Worm (Caenorhabditis elegans) whole organism, young adult: ENCODE measurements around the gene T28A8.8.
A peak's percentile ranks its signal among the peaks of the same experiment; 100 is the strongest.

Source experiments
- B0019.2 ChIP-seq: fragments of 200-800 bp; sonication (Bioruptor generic); conservative IDR thresholded peaks from 2 replicates; pipeline ENCODE4 v1.3.6; 2022; ENCODE audit warnings: missing genetic modification reagents, missing genetic modification characterization, missing compliant biosample characterization
- C06A6.2 ChIP-seq: fragments of 200-800 bp; sonication (Bioruptor generic); conservative IDR thresholded peaks from 2 replicates; pipeline ENCODE4 v1.3.6; 2022; ENCODE audit warnings: missing genetic modification characterization, missing compliant biosample characterization
- C17E4.6 ChIP-seq: fragments of 200-800 bp; sonication (Bioruptor generic); IDR thresholded peaks from 2 replicates; pipeline ENCODE4 v1.3.6; 2022; ENCODE audit warnings: missing genetic modification reagents, missing genetic modification characterization, missing compliant biosample characterization
- D2030.7 ChIP-seq: fragments of 200-800 bp; sonication (Bioruptor generic); IDR thresholded peaks from 2 replicates; pipeline ENCODE4 v1.3.6; 2022; ENCODE audit warnings: missing genetic modification reagents, missing genetic modification characterization, missing compliant biosample characterization
- F10E7.11 ChIP-seq: sonication (generic microtip); optimal IDR thresholded peaks from 2 replicates; lab custom pipeline; 2017; ENCODE audit warnings: mild to moderate bottlenecking, missing genetic modification characterization, moderate library complexity, missing compliant biosample characterization
- F22D6.2 ChIP-seq: sonication (generic microtip); optimal IDR thresholded peaks from 2 replicates; lab custom pipeline; 2016; ENCODE audit warnings: mild to moderate bottlenecking, missing genetic modification characterization, missing compliant biosample characterization
- F37B4.10 ChIP-seq: fragments of 200-800 bp; sonication (Bioruptor generic); IDR thresholded peaks from 2 replicates; pipeline ENCODE4 v1.3.6; 2022; ENCODE audit warnings: missing genetic modification characterization, missing compliant biosample characterization
- F49E8.2 ChIP-seq: sonication (generic microtip); optimal IDR thresholded peaks from 3 replicates; lab custom pipeline; 2017; ENCODE audit warnings: missing genetic modification characterization, mild to moderate bottlenecking, missing compliant biosample characterization, antibody characterized with exemption, moderate library complexity; ENCODE audit not compliant: insufficient read depth
- F57C9.4 ChIP-seq: sonication (generic microtip); optimal IDR thresholded peaks from 2 replicates; lab custom pipeline; 2017; ENCODE audit warnings: mild to moderate bottlenecking, missing genetic modification characterization, missing compliant biosample characterization
- K11D2.4 ChIP-seq: fragments of 200-800 bp; sonication (Bioruptor generic); IDR thresholded peaks from 2 replicates; pipeline ENCODE4 v1.3.6; 2022; ENCODE audit warnings: missing genetic modification reagents, missing genetic modification characterization, missing compliant biosample characterization
- K12H6.12 ChIP-seq: fragments of 200-800 bp; sonication (Bioruptor generic); optimal IDR thresholded peaks from 2 replicates; lab custom pipeline; 2018; ENCODE audit warnings: mild to moderate bottlenecking, missing genetic modification characterization, missing compliant biosample characterization
- Y67H2A.10 ChIP-seq: fragments of 200-800 bp; sonication (Bioruptor generic); conservative IDR thresholded peaks from 2 replicates; pipeline ENCODE4 v1.3.6; 2022; ENCODE audit warnings: missing genetic modification reagents, missing genetic modification characterization, missing compliant biosample characterization
- Y79H2A.3 ChIP-seq: fragments of 200-800 bp; sonication (Bioruptor generic); conservative IDR thresholded peaks from 2 replicates; pipeline ENCODE4 v1.3.6; 2022; ENCODE audit warnings: missing genetic modification reagents, missing genetic modification characterization, missing compliant biosample characterization
- ZK185.1 ChIP-seq: sonication (generic microtip); optimal IDR thresholded peaks from 2 replicates; lab custom pipeline; 2016; ENCODE audit warnings: mild to moderate bottlenecking, missing genetic modification characterization, missing compliant biosample characterization; ENCODE audit not compliant: poor library complexity, severe bottlenecking
- akir-1 ChIP-seq: fragments of 200-800 bp; sonication (Bioruptor generic); optimal IDR thresholded peaks from 2 replicates; lab custom pipeline; 2018; ENCODE audit warnings: mild to moderate bottlenecking, missing genetic modification characterization, moderate library complexity, missing compliant biosample characterization
- aptf-3 ChIP-seq: fragments of 200-800 bp; sonication (Bioruptor generic); IDR thresholded peaks from 2 replicates; pipeline ENCODE4 v1.3.6; 2022; ENCODE audit warnings: missing genetic modification characterization, missing compliant biosample characterization
- atf-7 ChIP-seq: sonication (generic microtip); optimal IDR thresholded peaks from 2 replicates; lab custom pipeline; 2017; ENCODE audit warnings: mild to moderate bottlenecking, missing genetic modification characterization, missing compliant biosample characterization
- attf-3 ChIP-seq: fragments of 200-800 bp; sonication (Bioruptor generic); conservative IDR thresholded peaks from 2 replicates; pipeline ENCODE4 v1.3.6; 2022; ENCODE audit warnings: missing genetic modification reagents, missing genetic modification characterization, missing compliant biosample characterization
- bed-1 ChIP-seq: fragments of 200-800 bp; sonication (Bioruptor generic); IDR thresholded peaks from 2 replicates; pipeline ENCODE4 v1.3.6; 2022; ENCODE audit warnings: missing genetic modification reagents, missing genetic modification characterization, missing compliant biosample characterization
- ceh-100 ChIP-seq: fragments of 200-800 bp; sonication (Bioruptor generic); IDR thresholded peaks from 2 replicates; pipeline ENCODE4 v1.3.6; 2022; ENCODE audit warnings: missing genetic modification reagents, missing genetic modification characterization, missing compliant biosample characterization
- ceh-27 ChIP-seq: fragments of 200-800 bp; sonication (Bioruptor generic); optimal IDR thresholded peaks from 2 replicates; lab custom pipeline; 2018; ENCODE audit warnings: mild to moderate bottlenecking, missing genetic modification characterization, moderate library complexity, missing compliant biosample characterization
- ceh-40 ChIP-seq: fragments of 200-800 bp; sonication (Bioruptor generic); IDR thresholded peaks from 2 replicates; pipeline ENCODE4 v1.3.6; 2022; ENCODE audit warnings: missing genetic modification characterization, missing compliant biosample characterization
- ceh-91 ChIP-seq: fragments of 200-800 bp; sonication (Bioruptor generic); IDR thresholded peaks from 2 replicates; pipeline ENCODE4 v1.3.6; 2022; ENCODE audit warnings: missing genetic modification reagents, missing genetic modification characterization, missing compliant biosample characterization
- die-1 ChIP-seq: sonication (generic microtip); optimal IDR thresholded peaks from 2 replicates; lab custom pipeline; 2016; ENCODE audit warnings: missing genotype, mild to moderate bottlenecking, missing genetic modification characterization, missing compliant biosample characterization
- efl-1 ChIP-seq: fragments of 150-350 bp; optimal IDR thresholded peaks from 2 replicates; lab custom pipeline; 2014; ENCODE audit warnings: missing biosample characterization, missing genetic modification reagents, missing genetic modification characterization
- egrh-3 ChIP-seq: fragments of 200-800 bp; sonication (Bioruptor generic); IDR thresholded peaks from 2 replicates; pipeline ENCODE4 v1.3.6; 2022; ENCODE audit warnings: missing genetic modification reagents, missing genetic modification characterization, missing compliant biosample characterization
- ekl-4 ChIP-seq: fragments of 200-800 bp; sonication (Bioruptor generic); IDR thresholded peaks from 2 replicates; pipeline ENCODE4 v1.3.6; 2022; ENCODE audit warnings: missing genetic modification reagents, missing genetic modification characterization, missing compliant biosample characterization
- ets-4 ChIP-seq: fragments of 200-800 bp; sonication (Bioruptor generic); optimal IDR thresholded peaks from 2 replicates; lab custom pipeline; 2018; ENCODE audit warnings: mild to moderate bottlenecking, missing genetic modification characterization, missing compliant biosample characterization
- lin-35 ChIP-seq, 3 experiments: fragments of 150-350 bp in 2 of 3; sonication (generic microtip) in 1 of 3; optimal IDR thresholded peaks; 2 replicates each; lab custom pipeline; 2014 to 2018; ENCODE audit warnings: missing biosample characterization in 3 of 3, missing genetic modification characterization in 3 of 3, missing genetic modification reagents in 3 of 3
- lsl-1 ChIP-seq: fragments of 200-800 bp; sonication (Bioruptor generic); optimal IDR thresholded peaks from 2 replicates; lab custom pipeline; 2018; ENCODE audit warnings: mild to moderate bottlenecking, missing genetic modification characterization, moderate library complexity, missing compliant biosample characterization
- lsy-27 ChIP-seq: sonication (generic microtip); optimal IDR thresholded peaks from 2 replicates; lab custom pipeline; 2017; ENCODE audit warnings: missing genetic modification characterization, mild to moderate bottlenecking, missing compliant biosample characterization, antibody characterized with exemption, missing genotype, borderline replicate concordance; ENCODE audit not compliant: insufficient read depth
- madf-8 ChIP-seq: fragments of 200-800 bp; sonication (Bioruptor generic); conservative IDR thresholded peaks from 2 replicates; pipeline ENCODE4 v1.3.6; 2022; ENCODE audit warnings: missing genetic modification reagents, missing genetic modification characterization, missing compliant biosample characterization
- nhr-120 ChIP-seq: fragments of 200-800 bp; sonication (Bioruptor generic); IDR thresholded peaks from 2 replicates; pipeline ENCODE4 v1.3.6; 2022; ENCODE audit warnings: missing genetic modification characterization, missing compliant biosample characterization
- nhr-27 ChIP-seq: fragments of 200-800 bp; sonication (Bioruptor generic); optimal IDR thresholded peaks from 2 replicates; lab custom pipeline; 2018; ENCODE audit warnings: mild to moderate bottlenecking, missing genetic modification characterization, moderate library complexity, missing compliant biosample characterization
- nhr-80 ChIP-seq: sonication (generic microtip); optimal IDR thresholded peaks from 2 replicates; lab custom pipeline; 2016; ENCODE audit warnings: missing genetic modification characterization, missing compliant biosample characterization
- nhr-90 ChIP-seq: sonication (generic microtip); optimal IDR thresholded peaks from 2 replicates; lab custom pipeline; 2016; ENCODE audit warnings: missing genotype, mild to moderate bottlenecking, missing genetic modification characterization, missing compliant biosample characterization
- rec-8 ChIP-seq, 2 experiments: sonication (generic microtip); optimal IDR thresholded peaks; 2 replicates each; lab custom pipeline; 2016; ENCODE audit warnings: mild to moderate bottlenecking in 2 of 2, missing genetic modification characterization in 2 of 2, missing genetic modification reagents in 2 of 2, missing genotype in 2 of 2, missing biosample characterization in 1 of 2, missing compliant biosample characterization in 1 of 2, moderate library complexity in 1 of 2
- snpc-1.3 ChIP-seq: sonication (generic microtip); optimal IDR thresholded peaks from 2 replicates; lab custom pipeline; 2017; ENCODE audit warnings: missing genetic modification characterization, mild to moderate bottlenecking, missing compliant biosample characterization, antibody characterized with exemption, moderate library complexity, missing genotype, missing genetic modification reagents; ENCODE audit not compliant: insufficient read depth
- snpc-4 ChIP-seq, 5 experiments: fragments of 150-350 bp in 1 of 5; sonication (generic microtip) in 4 of 5; optimal IDR thresholded peaks; 2 replicates each; lab custom pipeline; 2014 to 2018; ENCODE audit warnings: missing genetic modification characterization in 5 of 5, missing biosample characterization in 3 of 5, antibody characterized with exemption in 2 of 5, mild to moderate bottlenecking in 2 of 5, missing compliant biosample characterization in 2 of 5, missing genotype in 2 of 5, moderate library complexity in 2 of 5, missing genetic modification reagents in 1 of 5
- tbp1 ChIP-seq: fragments of 200-800 bp; sonication (Bioruptor generic); optimal IDR thresholded peaks from 2 replicates; lab custom pipeline; 2018; ENCODE audit warnings: mild to moderate bottlenecking, missing genetic modification characterization, missing compliant biosample characterization
- tbx-9 ChIP-seq: sonication (generic microtip); optimal IDR thresholded peaks from 2 replicates; lab custom pipeline; 2016; ENCODE audit warnings: borderline replicate concordance, missing genetic modification characterization, inconsistent platforms, missing compliant biosample characterization
- unc-62 ChIP-seq: fragments of 150-350 bp; optimal IDR thresholded peaks from 2 replicates; lab custom pipeline; 2014; ENCODE audit warnings: missing biosample characterization, missing genetic modification reagents, missing genetic modification characterization
- zfh-2 ChIP-seq: fragments of 200-800 bp; sonication (Bioruptor generic); conservative IDR thresholded peaks from 2 replicates; pipeline ENCODE4 v1.3.6; 2022; ENCODE audit warnings: missing genetic modification reagents, missing genetic modification characterization, missing compliant biosample characterization
- ztf-18 ChIP-seq: sonication (generic microtip); optimal IDR thresholded peaks from 2 replicates; lab custom pipeline; 2016; ENCODE audit warnings: missing genotype, mild to moderate bottlenecking, missing genetic modification characterization, missing compliant biosample characterization
- ztf-26 ChIP-seq: sonication (generic microtip); optimal IDR thresholded peaks from 2 replicates; lab custom pipeline; 2017; ENCODE audit warnings: missing genetic modification characterization, missing compliant biosample characterization
- ztf-28 ChIP-seq: fragments of 200-800 bp; sonication (Bioruptor generic); IDR thresholded peaks from 2 replicates; pipeline ENCODE4 v1.3.6; 2022; ENCODE audit warnings: missing genetic modification reagents, missing genetic modification characterization, missing compliant biosample characterization

T28A8.8 gene

DNA sequence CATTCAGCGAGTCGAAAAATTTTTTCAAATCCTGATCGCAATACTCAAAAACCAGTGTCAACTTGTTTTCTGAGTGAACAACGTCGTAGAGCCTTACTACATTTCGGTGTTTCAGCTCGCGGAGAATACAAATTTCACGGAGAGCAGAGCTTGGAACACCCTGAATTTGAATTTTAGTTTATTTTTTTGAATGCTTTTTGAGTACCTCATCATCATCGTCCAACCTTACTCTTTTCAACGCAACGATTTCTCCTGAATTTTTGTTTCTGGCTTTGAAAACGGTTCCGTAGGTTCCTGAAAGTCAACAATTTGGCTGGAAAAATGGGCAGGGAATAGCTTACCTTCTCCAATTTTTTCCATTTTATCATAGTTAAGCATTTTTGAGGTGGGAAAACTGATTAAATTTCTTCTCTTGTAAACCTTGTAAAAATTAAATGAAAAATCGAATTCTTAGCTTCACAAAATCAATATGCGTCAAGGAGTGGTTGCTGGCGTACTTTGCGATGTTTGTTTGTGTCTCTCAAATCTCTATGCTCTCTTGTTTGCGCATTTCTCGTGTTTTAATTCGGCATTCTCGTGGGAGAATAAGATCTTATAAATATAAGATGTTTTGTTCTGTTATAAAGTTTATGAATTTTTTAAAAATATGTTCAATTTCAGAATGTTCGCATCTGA, 36.6 kb upstream of the T28A8.8 start, which contains the start of gene cdk-5 (continued):
- TF ChIP-seq snpc-1.3 (tag; lab: Kevin White, UChicago): peak; percentile 24
- no peak for TF ChIP-seq nhr-80 (tag; lab: Kevin White, UChicago)
- no peak for TF ChIP-seq attf-3 (GFP tag; lab: Robert Waterston, UW)
- no peak for TF ChIP-seq aptf-3 (GFP tag; lab: Robert Waterston, UW)
- peak; percentile 27 for TF ChIP-seq ceh-27 (GFP tag; lab: Kevin White, UChicago)
- TF ChIP-seq die-1 (tag; lab: Kevin White, UChicago): no peak
- TF ChIP-seq ztf-26 (tag; lab: Kevin White, UChicago): no peak
- TF ChIP-seq akir-1 (GFP tag; lab: Kevin White, UChicago): no peak
- no peak for TF ChIP-seq rec-8 (tag; optimal IDR thresholded peaks at IDR 0.05; lab: Kevin White, UChicago)
- TF ChIP-seq lin-35 (GFP tag; optimal IDR thresholded peaks at IDR 0.05; lab: Kevin White, UChicago): peak in 1 of 3 experiments; percentile 82
- no peak for TF ChIP-seq F10E7.11 (tag; lab: Kevin White, UChicago)
- no peak for TF ChIP-seq Y67H2A.10 (GFP tag; lab: Robert Waterston, UW)
- peak; percentile 4 for TF ChIP-seq efl-1 (GFP tag; lab: Kevin White, UChicago)
- TF ChIP-seq ceh-40 (GFP tag; lab: Robert Waterston, UW): no peak
- TF ChIP-seq ceh-91 (GFP tag; lab: Robert Waterston, UW): no peak
- TF ChIP-seq ekl-4 (GFP tag; lab: Robert Waterston, UW): peak; percentile 86
- no peak for TF ChIP-seq F57C9.4 (tag; lab: Kevin White, UChicago)
- no peak for TF ChIP-seq F49E8.2 (tag; lab: Kevin White, UChicago)
- peak; percentile 72; the same call in 1 of the 2 replicates for TF ChIP-seq D2030.7 (GFP tag; lab: Robert Waterston, UW)
- no peak for TF ChIP-seq C17E4.6 (GFP tag; lab: Robert Waterston, UW)
- TF ChIP-seq F37B4.10 (GFP tag; lab: Robert Waterston, UW): no peak
- TF ChIP-seq zfh-2: no peak
- TF ChIP-seq tbp1 (GFP tag; lab: Kevin White, UChicago): peak; percentile 51
- no peak for TF ChIP-seq bed-1 (GFP tag; lab: Robert Waterston, UW)
- TF ChIP-seq nhr-90 (tag; lab: Kevin White, UChicago): no peak
- TF ChIP-seq madf-8 (GFP tag; lab: Robert Waterston, UW): no peak
- peak; percentile 51 for TF ChIP-seq lsl-1 (GFP tag; lab: Kevin White, UChicago)
- TF ChIP-seq B0019.2 (GFP tag; lab: Robert Waterston, UW): no peak
- TF ChIP-seq ztf-18 (tag; lab: Kevin White, UChicago): peak; percentile 96
- no peak for TF ChIP-seq F22D6.2 (tag; lab: Kevin White, UChicago)
- no peak for TF ChIP-seq snpc-4 (GFP tag; optimal IDR thresholded peaks at IDR 0.05; lab: Kevin White, UChicago)
- TF ChIP-seq snpc-4 (tag; optimal IDR thresholded peaks at IDR 0.05; lab: Kevin White, UChicago): peak in 2 of 4 experiments; percentile 54 to 62
- peak; percentile 58; the same call in 1 of the 2 replicates for TF ChIP-seq ceh-100
- TF ChIP-seq K12H6.12 (tag; lab: Kevin White, UChicago): peak; percentile 19
- no peak for TF ChIP-seq egrh-3 (GFP tag; lab: Robert Waterston, UW)
- no peak for TF ChIP-seq nhr-27 (tag; lab: Kevin White, UChicago)
- TF ChIP-seq nhr-120 (GFP tag; lab: Robert Waterston, UW): no peak
- TF ChIP-seq C06A6.2 (GFP tag; lab: Robert Waterston, UW): no peak
- no peak for TF ChIP-seq lsy-27 (tag; lab: Kevin White, UChicago)
- no peak for TF ChIP-seq ZK185.1 (tag; lab: Kevin White, UChicago)
- peak; percentile 16 for TF ChIP-seq atf-7 (tag; lab: Kevin White, UChicago)
- TF ChIP-seq Y79H2A.3 (GFP tag; lab: Robert Waterston, UW): no peak
- TF ChIP-seq ztf-28 (GFP tag; lab: Robert Waterston, UW): no peak
- peak; percentile 69 for TF ChIP-seq K11D2.4
- TF ChIP-seq unc-62 (GFP tag; lab: Kevin White, UChicago): no peak
- TF ChIP-seq tbx-9 (tag; lab: Kevin White, UChicago): no peak
- no peak for TF ChIP-seq ets-4 (GFP tag; lab: Kevin White, UChicago)
